Fruit fly (Drosophila melanogaster) whole organism, embryonic: Measurements from ENCODE around the gene Theg.

Experiments
- Ada2b ChIP-seq: fragments of 200-800 bp; sonication (Bioruptor generic); IDR thresholded peaks from 2 replicates; pipeline ENCODE4 v1.3.6; 2022; ENCODE audit warnings: missing biosample characterization, missing genetic modification characterization
- Asciz ChIP-seq: fragments of 200-800 bp; sonication (Bioruptor generic); optimal IDR thresholded peaks from 2 replicates; lab custom pipeline; 2017; ENCODE audit warnings: missing biosample characterization, mild to moderate bottlenecking, missing genetic modification characterization, missing genetic modification reagents
- Atf-2 ChIP-seq: fragments of 200-800 bp; sonication (Bioruptor generic); optimal IDR thresholded peaks from 2 replicates; lab custom pipeline; 2016; ENCODE audit warnings: missing biosample characterization, missing genetic modification characterization
- Atf3 ChIP-seq: fragments of 200-800 bp; sonication (Bioruptor generic); optimal IDR thresholded peaks from 3 replicates; lab custom pipeline; 2016; ENCODE audit warnings: missing biosample characterization, missing genetic modification characterization
- Bdp1 ChIP-seq: fragments of 200-800 bp; sonication (Bioruptor generic); optimal IDR thresholded peaks from 3 replicates; lab custom pipeline; 2016; ENCODE audit warnings: missing biosample characterization, missing genetic modification characterization
- CG14050 ChIP-seq: fragments of 200-800 bp; sonication (Bioruptor generic); IDR thresholded peaks from 3 replicates; pipeline ENCODE4 v1.3.6; 2022; ENCODE audit warnings: missing biosample characterization, missing genetic modification characterization
- CG15011 ChIP-seq: fragments of 200-800 bp; sonication (Bioruptor generic); optimal IDR thresholded peaks from 3 replicates; lab custom pipeline; 2018; ENCODE audit warnings: missing biosample characterization, mild to moderate bottlenecking, missing genetic modification characterization
- CG1647 ChIP-seq: fragments of 200-800 bp; sonication (Bioruptor generic); optimal IDR thresholded peaks from 3 replicates; lab custom pipeline; 2016; ENCODE audit warnings: missing biosample characterization, missing genetic modification characterization
- CG1792 ChIP-seq: fragments of 200-800 bp; sonication (Bioruptor generic); optimal IDR thresholded peaks from 2 replicates; lab custom pipeline; 2016; ENCODE audit warnings: missing biosample characterization, missing genetic modification characterization
- CG2116 ChIP-seq: fragments of 200-800 bp; sonication (Bioruptor generic); optimal IDR thresholded peaks from 3 replicates; lab custom pipeline; 2018; ENCODE audit warnings: missing biosample characterization, mild to moderate bottlenecking, missing genetic modification characterization
- CG2889 ChIP-seq: fragments of 200-800 bp; sonication (Bioruptor generic); IDR thresholded peaks from 3 replicates; pipeline ENCODE4 v1.3.6; 2022; ENCODE audit warnings: missing biosample characterization, missing genetic modification characterization
- CG3065 ChIP-seq: fragments of 200-800 bp; sonication (Bioruptor generic); optimal IDR thresholded peaks from 2 replicates; lab custom pipeline; 2016; ENCODE audit warnings: missing biosample characterization, missing genetic modification characterization
- CG3163 ChIP-seq: fragments of 200-800 bp; sonication (Bioruptor generic); optimal IDR thresholded peaks from 3 replicates; lab custom pipeline; 2016; ENCODE audit warnings: missing biosample characterization, missing genetic modification characterization
- CG3281 ChIP-seq: fragments of 200-800 bp; sonication (Bioruptor generic); optimal IDR thresholded peaks from 3 replicates; lab custom pipeline; 2017; ENCODE audit warnings: missing biosample characterization, mild to moderate bottlenecking, missing genetic modification characterization
- CG3726 ChIP-seq: fragments of 200-800 bp; sonication (Bioruptor generic); IDR thresholded peaks from 3 replicates; pipeline ENCODE4, ENCODE4 v1.3.6; 2022; ENCODE audit warnings: missing biosample characterization, missing genetic modification characterization
- CG42726 ChIP-seq: fragments of 200-800 bp; sonication (Bioruptor generic); IDR thresholded peaks from 2 replicates; pipeline ENCODE4 v1.3.6; 2022; ENCODE audit warnings: missing biosample characterization, missing genetic modification characterization; ENCODE audit not compliant: partially characterized antibody
- CG4282 ChIP-seq: fragments of 200-800 bp; sonication (Bioruptor generic); optimal IDR thresholded peaks from 2 replicates; lab custom pipeline; 2016; ENCODE audit warnings: missing biosample characterization, missing genetic modification characterization
- CG4328 ChIP-seq: fragments of 200-800 bp; sonication (Bioruptor generic); optimal IDR thresholded peaks from 3 replicates; lab custom pipeline; 2017; ENCODE audit warnings: missing biosample characterization, missing genetic modification reagents, missing genetic modification characterization
- CG4424 ChIP-seq: fragments of 200-800 bp; sonication (Bioruptor generic); optimal IDR thresholded peaks from 3 replicates; lab custom pipeline; 2016; ENCODE audit warnings: missing biosample characterization, missing genetic modification characterization
- CG4707 ChIP-seq: fragments of 200-800 bp; sonication (Bioruptor generic); optimal IDR thresholded peaks from 2 replicates; lab custom pipeline; 2018; ENCODE audit warnings: missing biosample characterization, mild to moderate bottlenecking, missing genetic modification characterization, moderate library complexity
- CG6689 ChIP-seq: fragments of 200-800 bp; sonication (Bioruptor generic); IDR thresholded peaks from 2 replicates; pipeline ENCODE4 v1.3.6; 2022; ENCODE audit warnings: missing biosample characterization, missing genetic modification characterization
- CG6813 ChIP-seq: fragments of 200-800 bp; sonication (Bioruptor generic); optimal IDR thresholded peaks from 2 replicates; lab custom pipeline; 2017; ENCODE audit warnings: missing biosample characterization, missing genetic modification characterization, mild to moderate bottlenecking, moderate library complexity, missing genetic modification reagents
- CG7271 ChIP-seq: fragments of 200-800 bp; sonication (Bioruptor generic); optimal IDR thresholded peaks from 2 replicates; lab custom pipeline; 2018; ENCODE audit warnings: missing biosample characterization, mild to moderate bottlenecking, missing genetic modification characterization, moderate library complexity
- CHES-1-like ChIP-seq: fragments of 200-800 bp; sonication (Bioruptor generic); optimal IDR thresholded peaks from 2 replicates; lab custom pipeline; 2016; ENCODE audit warnings: missing biosample characterization, missing genetic modification characterization
- Doc3 ChIP-seq: fragments of 200-800 bp; sonication (Bioruptor generic); IDR thresholded peaks from 3 replicates; pipeline ENCODE4 v1.3.6; 2022; ENCODE audit warnings: missing biosample characterization, missing genetic modification characterization; ENCODE audit not compliant: partially characterized antibody
- Dref ChIP-seq: fragments of 200-800 bp; sonication (Bioruptor generic); IDR thresholded peaks from 2 replicates; pipeline ENCODE4 v1.3.6; 2022; ENCODE audit warnings: missing biosample characterization, missing genetic modification characterization
- Ets65A ChIP-seq: fragments of 200-800 bp; sonication (Bioruptor generic); peaks from one replicate; lab custom pipeline; 2016; ENCODE audit warnings: missing biosample characterization, missing genetic modification characterization
- NC2β ChIP-seq: fragments of 200-800 bp; sonication (Bioruptor generic); optimal IDR thresholded peaks from 2 replicates; lab custom pipeline; 2016; ENCODE audit warnings: missing biosample characterization, missing genetic modification characterization
- NFAT ChIP-seq: fragments of 200-800 bp; sonication (Bioruptor generic); IDR thresholded peaks from 2 replicates; pipeline ENCODE4 v1.3.6; 2022; ENCODE audit warnings: missing biosample characterization, missing genetic modification characterization
- Neu2 ChIP-seq: fragments of 200-800 bp; sonication (Bioruptor generic); optimal IDR thresholded peaks from 3 replicates; lab custom pipeline; 2016; ENCODE audit warnings: missing biosample characterization, missing genetic modification characterization, borderline replicate concordance
- Nf-YB ChIP-seq: fragments of 200-800 bp; sonication (Bioruptor generic); optimal IDR thresholded peaks from 3 replicates; lab custom pipeline; 2019; ENCODE audit warnings: missing biosample characterization, mild to moderate bottlenecking, missing genetic modification characterization, moderate library complexity
- Ssrp ChIP-seq: fragments of 200-800 bp; sonication (Bioruptor generic); optimal IDR thresholded peaks from 2 replicates; lab custom pipeline; 2018; ENCODE audit warnings: missing biosample characterization, mild to moderate bottlenecking, missing genetic modification characterization, moderate library complexity
- TFAM ChIP-seq: fragments of 200-800 bp; sonication (Bioruptor generic); optimal IDR thresholded peaks from 2 replicates; lab custom pipeline; 2017; ENCODE audit warnings: missing biosample characterization, missing genetic modification characterization, inconsistent platforms
- ara ChIP-seq: fragments of 200-800 bp; sonication (Bioruptor generic); IDR thresholded peaks from 2 replicates; pipeline ENCODE4 v1.3.6; 2022; ENCODE audit warnings: missing biosample characterization, missing genetic modification characterization
- ato ChIP-seq: fragments of 200-800 bp; sonication (Bioruptor generic); IDR thresholded peaks from 2 replicates; pipeline ENCODE4 v1.3.6; 2022; ENCODE audit warnings: missing biosample characterization, missing genetic modification characterization; ENCODE audit not compliant: partially characterized antibody
- cad ChIP-seq: fragments of >200 bp; optimal IDR thresholded peaks from 2 replicates; lab custom pipeline; 2017; ENCODE audit warnings: missing biosample characterization, missing genetic modification characterization
- caup ChIP-seq: fragments of 200-800 bp; sonication (Bioruptor generic); optimal IDR thresholded peaks from 3 replicates; lab custom pipeline; 2017; ENCODE audit warnings: missing biosample characterization, mild to moderate bottlenecking, missing genetic modification characterization, moderate library complexity; ENCODE audit not compliant: severe bottlenecking
- chm ChIP-seq: fragments of 200-800 bp; sonication (Bioruptor generic); IDR thresholded peaks from 2 replicates; pipeline ENCODE4 v1.3.6; 2022; ENCODE audit warnings: missing biosample characterization, missing genetic modification characterization
- chn ChIP-seq: fragments of 200-800 bp; sonication (Bioruptor generic); optimal IDR thresholded peaks from 2 replicates; lab custom pipeline; 2016; ENCODE audit warnings: missing biosample characterization, missing genetic modification characterization
- crol ChIP-seq: fragments of 200-800 bp; sonication (Bioruptor generic); IDR thresholded peaks from 2 replicates; pipeline ENCODE4 v1.3.6; 2022; ENCODE audit warnings: missing biosample characterization, missing genetic modification characterization
- kah ChIP-seq: fragments of 200-800 bp; sonication (Bioruptor generic); optimal IDR thresholded peaks from 2 replicates; lab custom pipeline; 2018; ENCODE audit warnings: missing biosample characterization, mild to moderate bottlenecking, missing genetic modification characterization
- kay ChIP-seq: fragments of 200-800 bp; sonication (Bioruptor generic); optimal IDR thresholded peaks from 2 replicates; lab custom pipeline; 2016; ENCODE audit warnings: missing biosample characterization, missing genetic modification characterization
- lmd ChIP-seq: fragments of 200-800 bp; sonication (Bioruptor generic); IDR thresholded peaks from 2 replicates; pipeline ENCODE4 v1.3.6; 2022; ENCODE audit warnings: missing biosample characterization, missing genetic modification characterization
- row ChIP-seq: fragments of 200-800 bp; sonication (Bioruptor generic); IDR thresholded peaks from 3 replicates; pipeline ENCODE4 v1.3.6; 2022; ENCODE audit warnings: missing biosample characterization, missing genetic modification characterization
- run ChIP-seq: fragments of 200-800 bp; sonication (Bioruptor generic); optimal IDR thresholded peaks from 3 replicates; lab custom pipeline; 2018; ENCODE audit warnings: missing biosample characterization, mild to moderate bottlenecking, missing genetic modification characterization
- sd ChIP-seq: fragments of 200-800 bp; sonication (Bioruptor generic); optimal IDR thresholded peaks from 3 replicates; lab custom pipeline; 2018; ENCODE audit warnings: missing biosample characterization, mild to moderate bottlenecking, missing genetic modification characterization, moderate library complexity
- shn ChIP-seq: fragments of 200-800 bp; sonication (Bioruptor generic); optimal IDR thresholded peaks from 3 replicates; lab custom pipeline; 2016; ENCODE audit warnings: missing biosample characterization, missing genetic modification characterization
- sim ChIP-seq: fragments of 200-800 bp; sonication (Bioruptor generic); IDR thresholded peaks from 2 replicates; pipeline ENCODE4 v1.3.6; 2022; ENCODE audit warnings: missing biosample characterization, missing genetic modification characterization
- tgo ChIP-seq: fragments of 200-800 bp; sonication (Bioruptor generic); IDR thresholded peaks from 3 replicates; pipeline ENCODE4 v1.3.6; 2022; ENCODE audit warnings: missing biosample characterization, missing genetic modification characterization
- vvl ChIP-seq: fragments of 200-800 bp; sonication (Bioruptor generic); IDR thresholded peaks from 2 replicates; pipeline ENCODE4 v1.3.6; 2022; ENCODE audit warnings: missing biosample characterization, missing genetic modification characterization

Gene Theg

dm6 chr3R:22049134-22049796 lies 34.8 kb downstream of the Theg start:
- TF ChIP-seq TFAM (GFP tag; lab: Kevin White, UChicago) (no peak), CG2116 (GFP tag; lab: Kevin White, UChicago) (peak; percentile 41), cad (no peak), CG6689 (GFP tag; lab: Robert Waterston, UW) (peak; percentile 84), tgo (GFP tag; lab: Robert Waterston, UW) (peak; percentile 85), vvl (GFP tag; lab: Robert Waterston, UW) (peak; percentile 89), ato (GFP tag; lab: Robert Waterston, UW) (no peak), sd (tag; lab: Kevin White, UChicago) (peak; percentile 70), shn (GFP tag; lab: Kevin White, UChicago) (peak; percentile 45), CG4707 (GFP tag; lab: Kevin White, UChicago) (peak; percentile 62), Asciz (peak; percentile 78), NC2β (GFP tag; lab: Kevin White, UChicago) (peak; percentile 59), CG4328 (GFP tag; lab: Kevin White, UChicago) (peak; percentile 40), CG15011 (GFP tag; lab: Kevin White, UChicago) (peak; percentile 53), lmd (GFP tag; lab: Robert Waterston, UW) (peak; percentile 79), Bdp1 (peak; percentile 52), chn (GFP tag; lab: Kevin White, UChicago) (peak; percentile 77), CG6813 (GFP tag; lab: Kevin White, UChicago) (peak; percentile 71), CG3163 (GFP tag; lab: Kevin White, UChicago) (peak; percentile 32), ara (peak; percentile 74; the same call in 1 of the 2 replicates), chm (GFP tag; lab: Robert Waterston, UW) (peak; percentile 88), CG3281 (GFP tag; lab: Kevin White, UChicago) (peak; percentile 71), crol (GFP tag; lab: Robert Waterston, UW) (peak; percentile 79), Atf3 (GFP tag; lab: Kevin White, UChicago) (peak; percentile 60), CG3065 (GFP tag; lab: Kevin White, UChicago) (peak; percentile 13), CG4424 (GFP tag; lab: Kevin White, UChicago) (peak; percentile 76), CG2889 (peak; percentile 46; the same call in 2 of the 3 replicates), NFAT (GFP tag; lab: Robert Waterston, UW) (peak; percentile 37; the same call in 1 of the 2 replicates), Atf-2 (peak; percentile 39), CG1792 (peak; percentile 82), Ssrp (tag; lab: Kevin White, UChicago) (peak; percentile 71), Neu2 (GFP tag; lab: Kevin White, UChicago) (no peak), CG7271 (no peak), row (GFP tag; lab: Robert Waterston, UW) (peak; percentile 91), Dref (GFP tag; lab: Robert Waterston, UW) (no peak), Doc3 (GFP tag; lab: Robert Waterston, UW) (no peak), run (peak; percentile 70), Ada2b (peak; percentile 83), CG1647 (GFP tag; lab: Kevin White, UChicago) (peak; percentile 69), CG4282 (GFP tag; lab: Kevin White, UChicago) (no peak), caup (GFP tag; lab: Kevin White, UChicago) (peak; percentile 79), kay (GFP tag; lab: Kevin White, UChicago) (peak; percentile 80), sim (GFP tag; lab: Robert Waterston, UW) (peak; percentile 80), CG3726 (0 out of 3 replicates have a peak, but pooled peaks have one; percentile 65), CHES-1-like (GFP tag; lab: Kevin White, UChicago) (peak; percentile 68), kah (GFP tag; lab: Kevin White, UChicago) (peak; percentile 68), Nf-YB (GFP tag; lab: Kevin White, UChicago) (peak; percentile 21), Ets65A (GFP tag; lab: Kevin White, UChicago) (peak; percentile 92), CG42726 (no peak), CG14050 (peak; percentile 77)
